Worm (Caenorhabditis elegans) whole organism, L1 larva: ENCODE data around the gene C29A12.22.
A peak's percentile ranks its signal among the peaks of the same experiment; 100 is the strongest.

Source experiments
- C16A3.4 ChIP-seq: fragments of 150-350 bp; optimal IDR thresholded peaks from 2 replicates; lab custom pipeline; 2014; ENCODE audit warnings: missing biosample characterization, missing genetic modification characterization
- C34B4.2 ChIP-seq: sonication (generic microtip); optimal IDR thresholded peaks from 2 replicates; lab custom pipeline; 2017; ENCODE audit warnings: mild to moderate bottlenecking, missing genetic modification characterization, missing compliant biosample characterization
- F16B12.6 ChIP-seq: fragments of 150-350 bp; optimal IDR thresholded peaks from 2 replicates; lab custom pipeline; 2014; ENCODE audit warnings: missing biosample characterization, missing genetic modification characterization
- aha-1 ChIP-seq: fragments of 150-350 bp; optimal IDR thresholded peaks from 2 replicates; lab custom pipeline; 2014; ENCODE audit warnings: missing biosample characterization, missing genetic modification characterization
- ceh-8 ChIP-seq: fragments of 200-800 bp; sonication (Bioruptor generic); optimal IDR thresholded peaks from 2 replicates; lab custom pipeline; 2018; ENCODE audit warnings: mild to moderate bottlenecking, missing genetic modification characterization, moderate library complexity, missing compliant biosample characterization
- ceh-82 ChIP-seq, 3 experiments: fragments of 150-350 bp in 1 of 3; sonication (generic microtip) in 2 of 3; optimal IDR thresholded peaks; 2 replicates each; lab custom pipeline; 2014 to 2017; ENCODE audit warnings: missing biosample characterization in 3 of 3, missing genetic modification characterization in 3 of 3
- ceh-88 ChIP-seq: fragments of 200-800 bp; sonication (Bioruptor generic); IDR thresholded peaks from 2 replicates; pipeline ENCODE4 v1.3.6; 2022; ENCODE audit warnings: missing genetic modification characterization, missing compliant biosample characterization
- ceh-90 ChIP-seq: sonication (generic microtip); optimal IDR thresholded peaks from 2 replicates; lab custom pipeline; 2016; ENCODE audit warnings: missing genetic modification characterization, missing compliant biosample characterization
- dpl-1 ChIP-seq, 3 experiments: fragments of 150-350 bp in 2 of 3; sonication (generic microtip) in 1 of 3; optimal IDR thresholded peaks; 2 replicates each; lab custom pipeline; 2014 to 2017; ENCODE audit warnings: missing biosample characterization in 3 of 3, missing genetic modification characterization in 3 of 3, missing genetic modification reagents in 3 of 3
- efl-1 ChIP-seq, 4 experiments: fragments of 150-350 bp; optimal IDR thresholded peaks in 3 of 4; peaks in 1 of 4; 1 replicate in 1 of 4; 2 replicates in 3 of 4; lab custom pipeline; 2014; ENCODE audit warnings: missing biosample characterization in 2 of 4, missing genetic modification characterization in 2 of 4, missing genetic modification reagents in 2 of 4
- egl-13 ChIP-seq: sonication (generic microtip); optimal IDR thresholded peaks from 2 replicates; lab custom pipeline; 2016; ENCODE audit warnings: missing genotype, missing genetic modification reagents, missing genetic modification characterization, missing compliant biosample characterization
- elt-2 ChIP-seq: sonication (generic microtip); optimal IDR thresholded peaks from 2 replicates; lab custom pipeline; 2016; ENCODE audit warnings: missing genetic modification characterization, mild to moderate bottlenecking, inconsistent platforms, missing compliant biosample characterization, missing genetic modification reagents
- elt-3 ChIP-seq, 6 experiments: fragments of 150-350 bp in 1 of 6; sonication (generic microtip); optimal IDR thresholded peaks; 2 replicates each; lab custom pipeline; 2017 to 2018; ENCODE audit warnings: missing biosample characterization in 6 of 6, missing genetic modification characterization in 6 of 6, inconsistent platforms in 1 of 6
- ets-5 ChIP-seq: fragments of 200-800 bp; sonication (Bioruptor generic); IDR thresholded peaks from 2 replicates; pipeline ENCODE4 v1.3.6; 2022; ENCODE audit warnings: missing genetic modification characterization, missing compliant biosample characterization
- grh-1 ChIP-seq: fragments of 200-800 bp; sonication (Bioruptor generic); IDR thresholded peaks from 2 replicates; pipeline ENCODE4 v1.3.6; 2022; ENCODE audit warnings: missing genetic modification reagents, missing genetic modification characterization, missing compliant biosample characterization
- hpl-2 ChIP-seq: fragments of 150-350 bp; optimal IDR thresholded peaks from 2 replicates; lab custom pipeline; 2014; ENCODE audit warnings: missing biosample characterization, missing genetic modification reagents, missing genetic modification characterization
- isw-1 ChIP-seq: fragments of 200-800 bp; sonication (Bioruptor generic); IDR thresholded peaks from 2 replicates; pipeline ENCODE4 v1.3.6; 2022; ENCODE audit warnings: missing genetic modification characterization, missing compliant biosample characterization
- jun-1 ChIP-seq: fragments of 150-350 bp; optimal IDR thresholded peaks from 2 replicates; lab custom pipeline; 2014; ENCODE audit warnings: missing biosample characterization, missing genetic modification reagents, missing genetic modification characterization
- lin-13 ChIP-seq: fragments of 150-350 bp; optimal IDR thresholded peaks from 2 replicates; lab custom pipeline; 2014; ENCODE audit warnings: missing biosample characterization, missing genetic modification reagents, missing genetic modification characterization
- lin-14 ChIP-seq: fragments of 200-800 bp; sonication (Bioruptor generic); optimal IDR thresholded peaks from 2 replicates; lab custom pipeline; 2018; ENCODE audit warnings: mild to moderate bottlenecking, missing genetic modification characterization, moderate library complexity, missing compliant biosample characterization
- lin-15B ChIP-seq: fragments of 150-350 bp; sonication (generic microtip); optimal IDR thresholded peaks from 3 replicates; lab custom pipeline; 2014; ENCODE audit warnings: missing biosample characterization, missing genetic modification characterization
- lir-3 ChIP-seq: sonication (generic microtip); optimal IDR thresholded peaks from 2 replicates; lab custom pipeline; 2016; ENCODE audit warnings: mild to moderate bottlenecking, missing genetic modification characterization, moderate library complexity, missing compliant biosample characterization; ENCODE audit not compliant: poor library complexity
- lsy-2 ChIP-seq, 2 experiments: fragments of 150-350 bp; optimal IDR thresholded peaks; 2 replicates each; lab custom pipeline; 2014; ENCODE audit warnings: missing biosample characterization in 2 of 2, missing genetic modification characterization in 2 of 2
- mab-9 ChIP-seq: fragments of 200-800 bp; sonication (Bioruptor generic); IDR thresholded peaks from 2 replicates; pipeline ENCODE4 v1.3.6; 2022; ENCODE audit warnings: missing genetic modification reagents, missing genetic modification characterization, missing compliant biosample characterization
- mdl-1 ChIP-seq, 2 experiments: fragments of 150-350 bp; optimal IDR thresholded peaks; 2 replicates each; lab custom pipeline; 2014 to 2017; ENCODE audit warnings: missing biosample characterization in 2 of 2, missing genetic modification characterization in 2 of 2, inconsistent platforms in 1 of 2
- nhr-11 ChIP-seq: fragments of 150-350 bp; optimal IDR thresholded peaks from 2 replicates; lab custom pipeline; 2014; ENCODE audit warnings: missing biosample characterization, missing genetic modification characterization
- nhr-20 ChIP-seq: sonication (generic microtip); optimal IDR thresholded peaks from 2 replicates; lab custom pipeline; 2016; ENCODE audit warnings: mild to moderate bottlenecking, missing genetic modification characterization, missing compliant biosample characterization
- nhr-47 ChIP-seq: sonication (generic microtip); optimal IDR thresholded peaks from 2 replicates; lab custom pipeline; 2016; ENCODE audit warnings: mild to moderate bottlenecking, missing genetic modification characterization, moderate library complexity, missing compliant biosample characterization
- nhr-71 ChIP-seq: sonication (generic microtip); optimal IDR thresholded peaks from 2 replicates; lab custom pipeline; 2016; ENCODE audit warnings: mild to moderate bottlenecking, missing genetic modification characterization, moderate library complexity, missing compliant biosample characterization
- nhr-76 ChIP-seq: sonication (generic microtip); optimal IDR thresholded peaks from 2 replicates; lab custom pipeline; 2017; ENCODE audit warnings: missing biosample characterization, missing genetic modification characterization
- nhr-77 ChIP-seq: fragments of 150-350 bp; optimal IDR thresholded peaks from 2 replicates; lab custom pipeline; 2014; ENCODE audit warnings: missing biosample characterization, missing genetic modification characterization
- nhr-84 ChIP-seq: sonication (generic microtip); optimal IDR thresholded peaks from 2 replicates; lab custom pipeline; 2017; ENCODE audit warnings: missing biosample characterization, missing genetic modification characterization
- nhr-85 ChIP-seq: sonication (generic microtip); peaks from one replicate; lab custom pipeline; 2016; ENCODE audit warnings: missing genetic modification characterization, inconsistent platforms, missing compliant biosample characterization
- pag-3 ChIP-seq: sonication (generic microtip); optimal IDR thresholded peaks from 2 replicates; lab custom pipeline; 2017; ENCODE audit warnings: missing genetic modification characterization, mild to moderate bottlenecking, missing compliant biosample characterization, antibody characterized with exemption, borderline replicate concordance; ENCODE audit not compliant: insufficient read depth
- pax-3 ChIP-seq: fragments of 200-800 bp; sonication (Bioruptor generic); optimal IDR thresholded peaks from 2 replicates; lab custom pipeline; 2018; ENCODE audit warnings: mild to moderate bottlenecking, missing genetic modification characterization, moderate library complexity, missing compliant biosample characterization
- skn-1 ChIP-seq: fragments of 150-350 bp; optimal IDR thresholded peaks from 2 replicates; lab custom pipeline; 2014; ENCODE audit warnings: missing biosample characterization, missing genetic modification characterization
- snpc-4 ChIP-seq: fragments of 150-350 bp; optimal IDR thresholded peaks from 2 replicates; lab custom pipeline; 2014; ENCODE audit warnings: missing biosample characterization, missing genetic modification characterization
- snu-23 ChIP-seq: sonication (generic microtip); optimal IDR thresholded peaks from 2 replicates; lab custom pipeline; 2016; ENCODE audit warnings: missing genetic modification characterization, missing compliant biosample characterization
- sptf-1 ChIP-seq: fragments of 150-350 bp; optimal IDR thresholded peaks from 2 replicates; lab custom pipeline; 2014; ENCODE audit warnings: missing biosample characterization, missing genetic modification characterization
- tbx-2 ChIP-seq: sonication (generic microtip); optimal IDR thresholded peaks from 2 replicates; lab custom pipeline; 2016; ENCODE audit warnings: missing genetic modification characterization, missing compliant biosample characterization
- tlp-1 ChIP-seq: fragments of 150-350 bp; optimal IDR thresholded peaks from 2 replicates; lab custom pipeline; 2014; ENCODE audit warnings: missing biosample characterization, missing genetic modification characterization
- unc-130 ChIP-seq: fragments of 150-350 bp; optimal IDR thresholded peaks from 2 replicates; lab custom pipeline; 2017; ENCODE audit warnings: missing biosample characterization, missing genetic modification characterization, inconsistent platforms
- unc-30 ChIP-seq: sonication (generic microtip); optimal IDR thresholded peaks from 2 replicates; lab custom pipeline; 2017; ENCODE audit warnings: missing biosample characterization, missing genetic modification characterization
- vab-15 ChIP-seq: sonication (generic microtip); optimal IDR thresholded peaks from 2 replicates; lab custom pipeline; 2017; ENCODE audit warnings: missing genotype, mild to moderate bottlenecking, missing genetic modification characterization, missing compliant biosample characterization
- xbp-1 ChIP-seq: sonication (generic microtip); optimal IDR thresholded peaks from 2 replicates; lab custom pipeline; 2016; ENCODE audit warnings: missing genetic modification characterization, missing compliant biosample characterization
- zag-1 ChIP-seq: fragments of 150-350 bp; optimal IDR thresholded peaks from 2 replicates; lab custom pipeline; 2014; ENCODE audit warnings: missing biosample characterization, missing genetic modification characterization
- zip-4 ChIP-seq: fragments of 200-800 bp; sonication (Bioruptor generic); optimal IDR thresholded peaks from 2 replicates; lab custom pipeline; 2018; ENCODE audit warnings: mild to moderate bottlenecking, missing genetic modification characterization, moderate library complexity, missing compliant biosample characterization
- ztf-4 ChIP-seq: fragments of 150-350 bp; optimal IDR thresholded peaks from 2 replicates; lab custom pipeline; 2014; ENCODE audit warnings: missing biosample characterization, missing genetic modification characterization

Gene C29A12.22

DNA sequence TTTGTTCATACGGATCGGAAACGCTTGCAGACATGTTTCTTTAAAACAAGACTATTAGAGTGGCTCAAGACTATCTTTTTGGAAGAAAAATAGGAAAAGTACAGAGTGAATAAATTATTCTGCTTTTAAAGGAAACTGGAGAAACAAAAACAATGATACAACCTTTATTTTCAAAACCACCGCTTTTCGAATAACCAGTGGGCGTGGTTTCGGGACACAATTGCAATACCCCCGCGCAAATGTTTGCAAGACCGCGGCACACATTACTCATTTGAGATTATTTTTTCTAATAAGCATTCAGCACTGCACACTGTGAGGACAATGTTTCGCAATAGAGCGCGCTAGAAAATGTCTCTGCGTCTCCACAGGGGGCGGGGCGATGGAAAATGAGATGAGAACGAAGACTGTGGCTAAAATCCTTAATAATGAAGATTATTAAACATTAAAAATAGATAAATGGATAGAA is 4.0 kb upstream of the C29A12.22 start, which contains the start of gene plrg-1 (continued):
- TF ChIP-seq egl-13 (peak; percentile 77), vab-15 (peak; percentile 75), pag-3 (no peak), aha-1 (tag; lab: Kevin White, UChicago) (peak; percentile 25), hpl-2 (GFP tag; lab: Kevin White, UChicago) (peak; percentile 43), pax-3 (tag; lab: Kevin White, UChicago) (peak; percentile 74), dpl-1 (GFP tag; optimal IDR thresholded peaks at IDR 0.05; lab: Kevin White, UChicago) (peak; percentile 73 to 82 (median 81)), unc-30 (tag; lab: Kevin White, UChicago) (no peak), lin-14 (GFP tag; lab: Kevin White, UChicago) (peak; percentile 93), zag-1 (tag; lab: Kevin White, UChicago) (no peak)

ce11 chrV:10813425-10814156 is 1.7 kb downstream of the C29A12.22 start, which contains the start of the genes C29A12.1 and lig-1:
Gene C29A12.1 (minus strand): TSS chrV:10813487.
Gene lig-1 (plus strand): TSS chrV:10814106.
- TF ChIP-seq mab-9 = no peak
- TF ChIP-seq nhr-76 (tag; lab: Kevin White, UChicago) = no peak
- peak; percentile 56 to 78 (median 73) for TF ChIP-seq dpl-1 (GFP tag; optimal IDR thresholded peaks at IDR 0.05; lab: Kevin White, UChicago)
- TF ChIP-seq aha-1 (tag; lab: Kevin White, UChicago) = no peak
- TF ChIP-seq nhr-20 (tag; lab: Kevin White, UChicago) = peak; percentile 3
- TF ChIP-seq elt-3 (tag; optimal IDR thresholded peaks at IDR 0.05; lab: Kevin White, UChicago) = peak in 1 of 6 experiments; percentile 22
- peak; percentile 17 for TF ChIP-seq snu-23 (GFP tag; lab: Kevin White, UChicago)
- no peak for TF ChIP-seq snpc-4
- TF ChIP-seq nhr-11 (tag; lab: Kevin White, UChicago) = no peak
- TF ChIP-seq sptf-1 (tag; lab: Kevin White, UChicago) = no peak
- TF ChIP-seq nhr-47 = no peak
- TF ChIP-seq tlp-1 (tag; lab: Kevin White, UChicago) = no peak
- no peak for TF ChIP-seq nhr-77 (tag; lab: Kevin White, UChicago)
- no peak for TF ChIP-seq tbx-2 (tag; lab: Kevin White, UChicago)
- TF ChIP-seq zip-4 (GFP tag; lab: Kevin White, UChicago) = no peak
- peak; percentile 22 for TF ChIP-seq nhr-71 (tag; lab: Kevin White, UChicago)
- TF ChIP-seq C34B4.2 (tag; lab: Kevin White, UChicago) = no peak
- no peak for TF ChIP-seq lir-3 (tag; lab: Kevin White, UChicago)
- TF ChIP-seq skn-1 (tag; lab: Kevin White, UChicago) = peak; percentile 30
- no peak for TF ChIP-seq ets-5 (GFP tag; lab: Robert Waterston, UW)
- TF ChIP-seq ceh-90 (tag; lab: Kevin White, UChicago) = no peak
- TF ChIP-seq ceh-82 (tag; optimal IDR thresholded peaks at IDR 0.05; lab: Kevin White, UChicago) = no peak
- peak; percentile 16 for TF ChIP-seq xbp-1 (tag; lab: Kevin White, UChicago)
- no peak for TF ChIP-seq F16B12.6 (tag; lab: Kevin White, UChicago)
- no peak for TF ChIP-seq nhr-84 (tag; lab: Kevin White, UChicago)
- TF ChIP-seq jun-1 (tag; lab: Kevin White, UChicago) = no peak
- peak in 1 of 2 experiments; percentile 53 for TF ChIP-seq lsy-2 (tag; optimal IDR thresholded peaks at IDR 0.05; lab: Kevin White, UChicago)
- TF ChIP-seq unc-130 (tag; lab: Kevin White, UChicago) = peak; percentile 19
- no peak for TF ChIP-seq ceh-88 (GFP tag; lab: Robert Waterston, UW)
- no peak for TF ChIP-seq ceh-8 (GFP tag; lab: Kevin White, UChicago)
- TF ChIP-seq nhr-85 (tag; lab: Kevin White, UChicago) = no peak
- TF ChIP-seq C16A3.4 (tag; lab: Kevin White, UChicago) = peak; percentile 42
- TF ChIP-seq egl-13 = no peak
- TF ChIP-seq lin-15B (tag; lab: Kevin White, UChicago) = peak; percentile 42
- no peak for TF ChIP-seq ztf-4
- TF ChIP-seq lin-14 (GFP tag; lab: Kevin White, UChicago) = peak; percentile 46
- no peak for TF ChIP-seq elt-2 (tag; lab: Kevin White, UChicago)
- TF ChIP-seq lin-13 (GFP tag; lab: Kevin White, UChicago) = no peak
- peak in 1 of 2 experiments; percentile 46 for TF ChIP-seq mdl-1 (tag; optimal IDR thresholded peaks at IDR 0.05; lab: Kevin White, UChicago)
- TF ChIP-seq grh-1 (GFP tag; lab: Robert Waterston, UW) = no peak
- no peak for TF ChIP-seq hpl-2 (GFP tag; lab: Kevin White, UChicago)
- TF ChIP-seq efl-1 (optimal IDR thresholded peaks at IDR 0.05; lab: Kevin White, UChicago) = peak; percentile 26 to 73
- TF ChIP-seq efl-1 (GFP tag; optimal IDR thresholded peaks at IDR 0.05 in 1 of 2; lab: Kevin White, UChicago) = peak; percentile 79 to 97
- TF ChIP-seq pax-3 (tag; lab: Kevin White, UChicago) = no peak
- no peak for TF ChIP-seq isw-1 (GFP tag; lab: Robert Waterston, UW)
